Worm (Caenorhabditis elegans) whole organism, L4/young adult: ENCODE measurements around the gene cutl-4.

ENCODE experiments used
- W03F9.2 ChIP-seq: fragments of 150-350 bp; optimal IDR thresholded peaks from 2 replicates; lab custom pipeline; 2014; ENCODE audit warnings: missing biosample characterization, missing genetic modification characterization
- dao-5 ChIP-seq: sonication (generic microtip); optimal IDR thresholded peaks from 2 replicates; lab custom pipeline; 2016; ENCODE audit warnings: missing genotype, missing genetic modification characterization, moderate library complexity, missing compliant biosample characterization
- him-1 ChIP-seq: sonication (generic microtip); optimal IDR thresholded peaks from 2 replicates; lab custom pipeline; 2016; ENCODE audit warnings: missing genotype, missing genetic modification reagents, missing genetic modification characterization, missing compliant biosample characterization

- no peak for TF ChIP-seq him-1 (tag; lab: Kevin White, UChicago)
- no peak for TF ChIP-seq W03F9.2
- TF ChIP-seq dao-5 (tag; lab: Kevin White, UChicago) = no peak
Measured at ce11 chrV:17743802-17744201, 4.1 kb upstream of the cutl-4 start.
